Fruit fly (Drosophila melanogaster) whole organism, prepupa: ENCODE measurements around the gene Fbw5.

Experiments
- CG10631 ChIP-seq: fragments of 200-800 bp; sonication (Bioruptor generic); optimal IDR thresholded peaks from 2 replicates; lab custom pipeline; 2016; ENCODE audit warnings: missing biosample characterization, missing genetic modification characterization
- CG10669 ChIP-seq: fragments of 200-800 bp; sonication (Bioruptor generic); optimal IDR thresholded peaks from 3 replicates; lab custom pipeline; 2018; ENCODE audit warnings: missing biosample characterization, mild to moderate bottlenecking, missing genetic modification characterization, moderate library complexity
- CG11294 ChIP-seq: fragments of 200-800 bp; sonication (Bioruptor generic); IDR thresholded peaks from 2 replicates; pipeline ENCODE4 v1.3.6; 2022; ENCODE audit warnings: missing biosample characterization, missing genetic modification characterization
- CG3032 ChIP-seq: fragments of 200-800 bp; optimal IDR thresholded peaks from 2 replicates; lab custom pipeline; 2019; ENCODE audit warnings: missing biosample characterization, mild to moderate bottlenecking, missing genetic modification characterization, moderate library complexity
- CG31627 ChIP-seq: fragments of 200-800 bp; sonication (Bioruptor generic); optimal IDR thresholded peaks from 3 replicates; lab custom pipeline; 2016; ENCODE audit warnings: missing biosample characterization, missing genetic modification characterization
- Lpt ChIP-seq: fragments of 200-800 bp; sonication (Bioruptor generic); optimal IDR thresholded peaks from 3 replicates; lab custom pipeline; 2016; ENCODE audit warnings: missing biosample characterization, missing genetic modification characterization
- Met ChIP-seq: fragments of 200-800 bp; sonication (Bioruptor generic); optimal IDR thresholded peaks from 3 replicates; lab custom pipeline; 2016; ENCODE audit warnings: missing biosample characterization, missing genetic modification characterization
- Smox ChIP-seq: fragments of 200-800 bp; sonication (Bioruptor generic); optimal IDR thresholded peaks from 3 replicates; lab custom pipeline; 2016; ENCODE audit warnings: missing biosample characterization, missing genetic modification characterization
- fd59A ChIP-seq: fragments of 200-800 bp; sonication (Bioruptor generic); optimal IDR thresholded peaks from 2 replicates; lab custom pipeline; 2017; ENCODE audit warnings: missing biosample characterization, mild to moderate bottlenecking, missing genetic modification characterization, missing genetic modification reagents
- lz ChIP-seq: fragments of 200-800 bp; sonication (Bioruptor generic); optimal IDR thresholded peaks from 3 replicates; lab custom pipeline; 2016; ENCODE audit warnings: missing biosample characterization, missing genetic modification characterization
- svp ChIP-seq: fragments of 200-800 bp; sonication (Bioruptor generic); peaks from one replicate; lab custom pipeline; 2016; ENCODE audit warnings: missing biosample characterization, missing genetic modification characterization
- topi ChIP-seq: fragments of 200-800 bp; sonication (Bioruptor generic); optimal IDR thresholded peaks from 3 replicates; lab custom pipeline; 2016; ENCODE audit warnings: missing biosample characterization, missing genetic modification characterization

DNA sequence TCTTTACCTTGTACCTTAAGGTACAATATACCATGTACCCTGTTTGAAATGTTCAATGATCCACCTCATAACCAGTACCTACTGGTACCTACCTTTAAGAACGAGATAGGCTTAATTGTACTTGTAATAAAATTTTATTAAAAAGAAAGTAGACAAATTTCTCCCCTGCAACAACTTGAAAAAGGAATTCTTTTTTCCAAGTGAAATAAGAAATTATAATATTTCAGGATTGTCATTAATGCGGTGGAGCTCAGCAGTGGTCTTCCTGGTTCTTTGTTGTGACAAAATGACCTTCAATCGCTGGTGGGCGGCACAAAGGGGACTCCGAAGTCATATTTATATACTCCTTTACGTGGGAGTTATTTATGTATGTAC, 33.5 kb upstream of the Fbw5 start:
- TF ChIP-seq fd59A (GFP tag; lab: Kevin White, UChicago) = no peak
- no peak for TF ChIP-seq topi (GFP tag; lab: Kevin White, UChicago)
- no peak for TF ChIP-seq Smox
- no peak for TF ChIP-seq CG10631 (GFP tag; lab: Kevin White, UChicago)
- TF ChIP-seq CG11294 (GFP tag; lab: Robert Waterston, UW) = no peak
- TF ChIP-seq lz (GFP tag; lab: Kevin White, UChicago) = no peak
- TF ChIP-seq CG10669 (GFP tag; lab: Kevin White, UChicago) = no peak
- TF ChIP-seq Lpt (GFP tag; lab: Kevin White, UChicago) = no peak
- no peak for TF ChIP-seq CG3032
- TF ChIP-seq svp = no peak
- TF ChIP-seq Met = peak; percentile 33
- no peak for TF ChIP-seq CG31627 (GFP tag; lab: Kevin White, UChicago)
